Worm (Caenorhabditis elegans): ENCODE results near the gene smvt-1.

Gene smvt-1

DNA sequence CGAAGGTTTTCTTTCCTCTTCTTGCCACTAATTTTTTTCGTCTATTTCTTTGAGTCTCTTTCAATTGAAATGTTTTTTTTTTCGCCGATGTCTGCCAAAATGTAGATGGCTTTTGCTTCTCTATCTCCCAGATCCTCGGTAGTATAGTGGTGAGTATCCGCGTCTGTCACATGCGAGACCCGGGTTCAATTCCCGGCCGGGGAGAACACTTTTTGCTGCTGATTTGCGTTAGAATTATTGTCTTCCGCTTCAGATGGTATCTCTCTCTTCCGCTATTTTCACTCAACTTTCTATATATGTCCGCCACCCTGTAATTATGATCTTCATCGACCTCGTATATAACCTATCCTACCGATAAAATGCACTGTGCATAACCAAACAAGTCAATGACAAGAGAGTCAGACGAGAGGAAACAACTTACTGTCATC, 4.7 kb upstream of the smvt-1 start (continued):
- no peak for TF ChIP-seq hsf-1 (GFP tag; IDR thresholded peaks at IDR 0.05)
- peak; percentile 61 for TF ChIP-seq rcor-1 (GFP tag; IDR thresholded peaks at IDR 0.05)
- peak; percentile 76; the same call in 1 of the 2 replicates for TF ChIP-seq cebp-2 (GFP tag; IDR thresholded peaks at IDR 0.05)
- TF ChIP-seq akir-1 (GFP tag; optimal IDR thresholded peaks at IDR 0.05), result no peak
- TF ChIP-seq unc-130 (GFP tag; optimal IDR thresholded peaks at IDR 0.05), result peak; percentile 19

DNA sequence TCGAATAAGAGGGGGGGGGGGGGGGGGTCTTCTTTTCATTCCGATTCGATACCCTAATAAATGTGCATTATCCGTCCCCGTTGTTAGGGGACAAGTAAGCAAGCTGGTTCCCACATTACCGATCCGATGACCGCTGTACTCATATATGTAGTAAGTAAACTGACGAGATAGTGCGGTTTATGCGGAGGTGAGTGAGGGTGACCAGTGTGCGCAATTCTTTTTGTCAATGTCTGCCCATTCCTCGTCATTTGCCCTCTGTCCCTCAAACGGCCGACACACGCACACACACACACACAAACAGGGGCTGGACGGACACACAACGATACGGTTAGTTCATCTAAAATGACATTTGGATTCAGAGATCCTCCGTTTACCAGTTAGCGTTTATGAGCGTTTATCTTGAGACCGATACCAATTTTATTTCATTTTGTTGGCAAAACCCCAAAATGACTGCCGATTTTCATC, 3.5 kb upstream of the smvt-1 start, which contains the start of gene aat-3:
TSS of gene aat-3 (plus strand) at position 51 of the 465 bp plus-strand sequence.
- TF ChIP-seq sdz-38 (tag; optimal IDR thresholded peaks at IDR 0.05) (no peak), ZK185.1 (tag; optimal IDR thresholded peaks at IDR 0.05; ENCODE audit: poor library complexity, severe bottlenecking) (no peak), Y53G8AR.9 (GFP tag; conservative IDR thresholded peaks at IDR 0.05) (no peak), B0019.2 (GFP tag; conservative IDR thresholded peaks at IDR 0.05) (no peak), ceh-58 (GFP tag; IDR thresholded peaks at IDR 0.05) (no peak), ztf-25 (GFP tag; IDR thresholded peaks at IDR 0.05) (no peak), attf-3 (GFP tag; conservative IDR thresholded peaks at IDR 0.05) (no peak), hmg-1.2 (GFP tag; IDR thresholded peaks at IDR 0.05) (peak; percentile 15; the same call in 1 of the 2 replicates), mxl-1 (tag; optimal IDR thresholded peaks at IDR 0.05) (no peak), somi-1 (GFP tag; optimal IDR thresholded peaks at IDR 0.05) (no peak), zfh-2 (GFP tag; conservative IDR thresholded peaks at IDR 0.05) (0 out of 2 replicates have a peak, but pooled peaks have one; percentile 31), fkh-3 (tag; optimal IDR thresholded peaks at IDR 0.05) (no peak), D2030.7 (GFP tag; IDR thresholded peaks at IDR 0.05) (peak; percentile 24; the same call in 1 of the 2 replicates), let-607 (tag; optimal IDR thresholded peaks at IDR 0.05) (no peak), tbp1 (GFP tag; optimal IDR thresholded peaks at IDR 0.05) (no peak), F10E7.11 (tag; optimal IDR thresholded peaks at IDR 0.05) (no peak), rpc-1 (optimal IDR thresholded peaks at IDR 0.05) (no peak), rpc-1 (tag; optimal IDR thresholded peaks at IDR 0.05) (no peak), ceh-27 (GFP tag; optimal IDR thresholded peaks at IDR 0.05) (no peak), pbrm-1 (GFP tag; IDR thresholded peaks at IDR 0.05) (no peak), nfya-2 (GFP tag; IDR thresholded peaks at IDR 0.05) (no peak), mes-4 (tag; optimal IDR thresholded peaks at IDR 0.05) (no peak), hsf-1 (GFP tag; IDR thresholded peaks at IDR 0.05) (no peak), ceh-40 (GFP tag; IDR thresholded peaks at IDR 0.05) (no peak), die-1 (tag; optimal IDR thresholded peaks at IDR 0.05) (no peak), egl-18 (GFP tag; IDR thresholded peaks at IDR 0.05) (no peak)

- TF ChIP-seq let-607 (tag; optimal IDR thresholded peaks at IDR 0.05) (no peak), ceh-27 (GFP tag; optimal IDR thresholded peaks at IDR 0.05) (no peak), mcd-1 (GFP tag; IDR thresholded peaks at IDR 0.05) (no peak), B0019.2 (GFP tag; conservative IDR thresholded peaks at IDR 0.05) (no peak), C06A6.2 (GFP tag; conservative IDR thresholded peaks at IDR 0.05) (no peak), Y53G8AR.9 (GFP tag; conservative IDR thresholded peaks at IDR 0.05) (no peak), egrh-3 (GFP tag; IDR thresholded peaks at IDR 0.05) (0 out of 2 replicates have a peak, but pooled peaks have one; percentile 8), somi-1 (GFP tag; optimal IDR thresholded peaks at IDR 0.05) (no peak), zfh-2 (GFP tag; conservative IDR thresholded peaks at IDR 0.05) (peak; percentile 79), attf-3 (GFP tag; conservative IDR thresholded peaks at IDR 0.05) (no peak), unc-130 (GFP tag; optimal IDR thresholded peaks at IDR 0.05) (no peak), Y95B8A.8 (GFP tag; IDR thresholded peaks at IDR 0.05) (no peak), F52B5.7 (tag; optimal IDR thresholded peaks at IDR 0.05) (no peak), akir-1 (GFP tag; optimal IDR thresholded peaks at IDR 0.05) (no peak), ztf-26 (tag; optimal IDR thresholded peaks at IDR 0.05) (no peak), hsf-1 (GFP tag; IDR thresholded peaks at IDR 0.05) (no peak), sea-2 (GFP tag; IDR thresholded peaks at IDR 0.05) (0 out of 2 replicates have a peak, but pooled peaks have one; percentile 41), madf-10 (tag; optimal IDR thresholded peaks at IDR 0.05) (no peak), nhr-27 (tag; optimal IDR thresholded peaks at IDR 0.05) (no peak), ceh-79 (tag; optimal IDR thresholded peaks at IDR 0.05) (no peak), cebp-2 (GFP tag; IDR thresholded peaks at IDR 0.05) (0 out of 2 replicates have a peak, but pooled peaks have one; percentile 38), ceh-40 (GFP tag; IDR thresholded peaks at IDR 0.05) (no peak), aptf-2 (GFP tag; conservative IDR thresholded peaks at IDR 0.05) (no peak), snpc-4 (GFP tag; optimal IDR thresholded peaks at IDR 0.05) (no peak), snpc-4 (tag; optimal IDR thresholded peaks at IDR 0.05) (peak in 2 of 4 experiments; percentile 59 to 74), tbp1 (GFP tag; optimal IDR thresholded peaks at IDR 0.05) (no peak), mel-28 (tag; optimal IDR thresholded peaks at IDR 0.05; ENCODE audit: borderline replicate concordance) (no peak), xnd-1 (tag; optimal IDR thresholded peaks at IDR 0.05) (no peak)
Measured at ce11 chrX:2551450-2551849, 2.7 kb upstream of the smvt-1 start.

Data from whole organism, young adult.